Fruit fly (Drosophila melanogaster): Measurements from ENCODE around the gene Atg3.
A peak's percentile ranks its signal among the peaks of the same experiment; 100 is the strongest.

Atg3 gene

DNA sequence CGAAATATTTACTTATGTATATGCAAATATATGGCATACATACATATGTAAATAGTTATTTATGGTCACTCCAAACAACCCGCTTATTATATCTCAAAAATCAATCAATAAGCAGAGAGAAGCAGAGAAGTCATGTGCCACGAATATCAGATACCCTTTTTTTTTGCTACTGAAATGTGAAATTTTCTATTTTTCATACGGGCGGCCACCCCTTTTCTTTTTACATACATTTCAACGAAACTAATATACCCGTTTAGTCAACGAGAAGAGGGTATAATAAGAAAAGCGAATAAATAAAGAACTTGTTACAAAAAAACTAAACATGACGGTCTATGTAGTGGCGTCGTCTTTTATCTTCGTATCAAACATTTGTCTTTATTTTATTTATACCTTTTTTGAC is 36.1 kb downstream of the Atg3 start (continued):
- no peak for TF ChIP-seq lbe (GFP tag; optimal IDR thresholded peaks at IDR 0.05)
- no peak for TF ChIP-seq z (GFP tag; IDR thresholded peaks at IDR 0.05)
- TF ChIP-seq CG3407 (GFP tag; optimal IDR thresholded peaks at IDR 0.05): peak; percentile 18
- TF ChIP-seq CG4854 (GFP tag; optimal IDR thresholded peaks at IDR 0.05): no peak
- TF ChIP-seq CG14965 (GFP tag; optimal IDR thresholded peaks at IDR 0.05; ENCODE audit: borderline replicate concordance): no peak
- TF ChIP-seq Sox102F (GFP tag; optimal IDR thresholded peaks at IDR 0.05): peak; percentile 85
- TF ChIP-seq unc-4 (GFP tag; IDR thresholded peaks at IDR 0.05; ENCODE audit: partially characterized antibody): no peak
- TF ChIP-seq H15 (GFP tag; IDR thresholded peaks at IDR 0.05): peak; percentile 69
- peak; percentile 32 for TF ChIP-seq CG1233 (GFP tag; optimal IDR thresholded peaks at IDR 0.05)
- TF ChIP-seq Gug (GFP tag; IDR thresholded peaks at IDR 0.05): peak; percentile 62; the same call in 2 of the 4 replicates
- peak; percentile 72 for TF ChIP-seq unpg (GFP tag; optimal IDR thresholded peaks at IDR 0.05)
- TF ChIP-seq CG4617 (GFP tag; optimal IDR thresholded peaks at IDR 0.05; ENCODE audit: borderline replicate concordance): no peak
- TF ChIP-seq Camta (GFP tag; optimal IDR thresholded peaks at IDR 0.05): peak; percentile 32
- TF ChIP-seq cad (GFP tag; optimal IDR thresholded peaks at IDR 0.05): no peak
- TF ChIP-seq tx (GFP tag; optimal IDR thresholded peaks at IDR 0.05): peak; percentile 49
- no peak for TF ChIP-seq Lhr (GFP tag; optimal IDR thresholded peaks at IDR 0.05)
- TF ChIP-seq CG17385 (GFP tag; optimal IDR thresholded peaks at IDR 0.05): peak; percentile 49
- peak; percentile 43 for TF ChIP-seq phol (tag; optimal IDR thresholded peaks at IDR 0.05)
- no peak for TF ChIP-seq Dll (GFP tag; IDR thresholded peaks at IDR 0.05; ENCODE audit: partially characterized antibody)
- TF ChIP-seq fd64A (GFP tag; optimal IDR thresholded peaks at IDR 0.05): no peak
- TF ChIP-seq sr (GFP tag; IDR thresholded peaks at IDR 0.05): peak; percentile 51; the same call in 1 of the 3 replicates
- no peak for TF ChIP-seq br (optimal IDR thresholded peaks at IDR 0.05)
- peak; percentile 71; the same call in 2 of the 3 replicates for TF ChIP-seq Mrtf (GFP tag; IDR thresholded peaks at IDR 0.05)
- TF ChIP-seq jumu (GFP tag; optimal IDR thresholded peaks at IDR 0.05): peak; percentile 42
- peak; percentile 67; the same call in 1 of the 2 replicates for TF ChIP-seq CG14667 (GFP tag; IDR thresholded peaks at IDR 0.05)
- peak; percentile 34 for TF ChIP-seq CG18262 (tag; optimal IDR thresholded peaks at IDR 0.05)
- TF ChIP-seq CG17328 (GFP tag; IDR thresholded peaks at IDR 0.05): peak; percentile 67
- no peak for TF ChIP-seq CG2129 (GFP tag; IDR thresholded peaks at IDR 0.05; ENCODE audit: partially characterized antibody)
- TF ChIP-seq Xbp1 (GFP tag; optimal IDR thresholded peaks at IDR 0.05): peak; percentile 65
- peak; percentile 45; the same call in 1 of the 2 replicates for TF ChIP-seq wor (GFP tag; IDR thresholded peaks at IDR 0.05)
- TF ChIP-seq pros (GFP tag; optimal IDR thresholded peaks at IDR 0.05): no peak
- TF ChIP-seq ATbp (GFP tag; optimal IDR thresholded peaks at IDR 0.05): peak; percentile 27
- no peak for TF ChIP-seq sc (optimal IDR thresholded peaks at IDR 0.05)
- no peak for TF ChIP-seq sc (GFP tag; optimal IDR thresholded peaks at IDR 0.05)
- no peak for TF ChIP-seq ewg (GFP tag; optimal IDR thresholded peaks at IDR 0.05)
- peak; percentile 88 for TF ChIP-seq stc (GFP tag; IDR thresholded peaks at IDR 0.05)
- TF ChIP-seq Optix (GFP tag; IDR thresholded peaks at IDR 0.05): peak; percentile 65; the same call in 2 of the 3 replicates
- TF ChIP-seq esg (GFP tag; conservative IDR thresholded peaks at IDR 0.05): peak; percentile 80
- no peak for TF ChIP-seq CG7963 (GFP tag; IDR thresholded peaks at IDR 0.05; ENCODE audit: partially characterized antibody)
- peak; percentile 50 for TF ChIP-seq CG2712 (tag; optimal IDR thresholded peaks at IDR 0.05)
- peak; percentile 89 for TF ChIP-seq row (GFP tag; IDR thresholded peaks at IDR 0.05)
- no peak for TF ChIP-seq schlank (tag; optimal IDR thresholded peaks at IDR 0.05)
- no peak for TF ChIP-seq mld (GFP tag; IDR thresholded peaks at IDR 0.05; ENCODE audit: partially characterized antibody)
- TF ChIP-seq insv (GFP tag; optimal IDR thresholded peaks at IDR 0.05): no peak
- no peak for TF ChIP-seq Nf-YC (tag; optimal IDR thresholded peaks at IDR 0.05)
- no peak for TF ChIP-seq Poxn (GFP tag; IDR thresholded peaks at IDR 0.05)
- no peak for TF ChIP-seq Six4 (GFP tag; optimal IDR thresholded peaks at IDR 0.05)
- no peak for TF ChIP-seq corto (GFP tag; optimal IDR thresholded peaks at IDR 0.05)
- no peak for TF ChIP-seq twi (tag; optimal IDR thresholded peaks at IDR 0.05)
- peak; percentile 17 for TF ChIP-seq CG30431 (GFP tag; optimal IDR thresholded peaks at IDR 0.05)
- no peak for TF ChIP-seq CG17186 (GFP tag; optimal IDR thresholded peaks at IDR 0.05)

Measured in whole organism, embryonic.